Worm (Caenorhabditis elegans) whole organism, L4/young adult: ENCODE measurements around the gene C03A3.9.

ENCODE experiments used
- W03F9.2 ChIP-seq: fragments of 150-350 bp; optimal IDR thresholded peaks from 2 replicates; lab custom pipeline; 2014; ENCODE audit warnings: missing biosample characterization, missing genetic modification characterization
- dao-5 ChIP-seq: sonication (generic microtip); optimal IDR thresholded peaks from 2 replicates; lab custom pipeline; 2016; ENCODE audit warnings: missing genotype, missing genetic modification characterization, moderate library complexity, missing compliant biosample characterization
- him-1 ChIP-seq: sonication (generic microtip); optimal IDR thresholded peaks from 2 replicates; lab custom pipeline; 2016; ENCODE audit warnings: missing genotype, missing genetic modification reagents, missing genetic modification characterization, missing compliant biosample characterization

Gene C03A3.9

ce11 chrX:11262319-11263074, 4.3 kb upstream of the C03A3.9 start, which contains the start of gene C03A3.2:
Gene C03A3.2, plus strand, starts transcription at chrX:11262848.
- TF ChIP-seq W03F9.2 (tag; lab: Kevin White, UChicago) (peak; percentile 6), dao-5 (tag; lab: Kevin White, UChicago) (no peak), him-1 (tag; lab: Kevin White, UChicago) (peak; percentile 12)

- TF ChIP-seq W03F9.2 (tag; lab: Kevin White, UChicago) (no peak), dao-5 (tag; lab: Kevin White, UChicago) (no peak), him-1 (tag; lab: Kevin White, UChicago) (no peak)
Measured at ce11 chrX:11264715-11265114, 2.1 kb upstream of the C03A3.9 start.

- TF ChIP-seq him-1 (tag; lab: Kevin White, UChicago) (no peak), dao-5 (tag; lab: Kevin White, UChicago) (no peak), W03F9.2 (tag; lab: Kevin White, UChicago) (no peak)
Measured at ce11 chrX:11268970-11269369, 2.2 kb downstream of the C03A3.9 start, which contains the start of gene C03A3.3. Gene C03A3.3, minus strand, starts transcription at chrX:11269070.

ce11 chrX:11270882-11271281, 4.1 kb downstream of the C03A3.9 start, which contains the start of gene ifa-1:
Gene ifa-1, plus strand, starts transcription at chrX:11271182.
- TF ChIP-seq dao-5 (tag; lab: Kevin White, UChicago) (no peak), W03F9.2 (tag; lab: Kevin White, UChicago) (no peak), him-1 (tag; lab: Kevin White, UChicago) (no peak)

ce11 chrX:11279276-11279675, 12.5 kb downstream of the C03A3.9 start, which contains the start of gene F38B2.2:
Gene F38B2.2, minus strand, starts transcription at chrX:11279376.
- no peak for TF ChIP-seq W03F9.2 (tag; lab: Kevin White, UChicago)
- TF ChIP-seq him-1 (tag; lab: Kevin White, UChicago) = no peak
- no peak for TF ChIP-seq dao-5 (tag; lab: Kevin White, UChicago)

- TF ChIP-seq dao-5 (tag; lab: Kevin White, UChicago) (no peak), him-1 (tag; lab: Kevin White, UChicago) (no peak), W03F9.2 (tag; lab: Kevin White, UChicago) (no peak)
Measured at ce11 chrX:11281148-11281547, 14.3 kb downstream of the C03A3.9 start, which contains the start of gene F38B2.6. Gene F38B2.6, minus strand, starts transcription at chrX:11281248.

- TF ChIP-seq him-1 (tag; lab: Kevin White, UChicago) (no peak), W03F9.2 (tag; lab: Kevin White, UChicago) (no peak), dao-5 (tag; lab: Kevin White, UChicago) (no peak)
Measured at ce11 chrX:11286246-11286645, 19.4 kb downstream of the C03A3.9 start, which contains the start of gene F38B2.3. Gene F38B2.3, minus strand, starts transcription at chrX:11286346.

ce11 chrX:11287617-11288016, 20.8 kb downstream of the C03A3.9 start, which contains the start of gene F38B2.4:
Gene F38B2.4, minus strand, starts transcription at chrX:11287717.
- TF ChIP-seq W03F9.2 (tag; lab: Kevin White, UChicago) (no peak), dao-5 (tag; lab: Kevin White, UChicago) (no peak), him-1 (tag; lab: Kevin White, UChicago) (no peak)

ce11 chrX:11289925-11290324, 23.1 kb downstream of the C03A3.9 start:
- TF ChIP-seq W03F9.2 (tag; lab: Kevin White, UChicago) = no peak
- no peak for TF ChIP-seq him-1 (tag; lab: Kevin White, UChicago)
- no peak for TF ChIP-seq dao-5 (tag; lab: Kevin White, UChicago)

ce11 chrX:11290528-11290927, 23.7 kb downstream of the C03A3.9 start:
- no peak for TF ChIP-seq dao-5 (tag; lab: Kevin White, UChicago)
- TF ChIP-seq W03F9.2 (tag; lab: Kevin White, UChicago) = no peak
- no peak for TF ChIP-seq him-1 (tag; lab: Kevin White, UChicago)

- TF ChIP-seq W03F9.2 (tag; lab: Kevin White, UChicago) = no peak
- no peak for TF ChIP-seq dao-5 (tag; lab: Kevin White, UChicago)
- no peak for TF ChIP-seq him-1 (tag; lab: Kevin White, UChicago)
Measured at ce11 chrX:11296683-11297365, 30.0 kb downstream of the C03A3.9 start, which contains the start of gene inx-2. Gene inx-2, minus strand, starts transcription at chrX:11296733.

- TF ChIP-seq him-1 (tag; lab: Kevin White, UChicago) (peak; percentile 37), W03F9.2 (tag; lab: Kevin White, UChicago) (no peak), dao-5 (tag; lab: Kevin White, UChicago) (no peak)
Measured at ce11 chrX:11299642-11300307, 33.0 kb downstream of the C03A3.9 start, which contains the start of the genes snrp-40.1 and F08G12.3. Gene snrp-40.1, minus strand, starts transcription at chrX:11299784. Gene F08G12.3, plus strand, starts transcription at chrX:11300257.
